Fruit fly (Drosophila melanogaster): ENCODE measurements around the gene CG31875.

DNA sequence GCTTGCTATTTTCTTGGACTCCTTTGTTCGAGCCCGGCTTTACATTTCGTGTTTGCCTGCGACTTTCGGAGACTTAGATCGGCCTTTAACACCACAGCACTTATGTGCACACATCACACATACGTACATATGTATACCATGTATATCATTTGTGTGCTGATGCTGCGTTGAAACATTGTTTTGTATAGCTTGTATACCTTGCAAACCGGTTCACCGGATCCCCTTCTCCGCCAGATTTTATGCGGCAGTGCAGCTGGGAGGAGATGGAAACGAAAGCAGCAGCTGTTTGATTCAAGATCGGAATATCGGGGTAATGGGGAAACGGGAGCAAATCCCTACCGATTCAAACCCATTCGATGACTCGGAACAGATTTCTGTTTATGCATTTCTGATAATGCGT is 56.5 kb downstream of the CG31875 start:
- no peak for TF ChIP-seq Pif1A (GFP tag; optimal IDR thresholded peaks at IDR 0.05)
- TF ChIP-seq CG15710 (tag; optimal IDR thresholded peaks at IDR 0.05) = no peak
